Worm (Caenorhabditis elegans): ENCODE data around the gene Y73F8A.10.

The Y73F8A.10 gene

DNA sequence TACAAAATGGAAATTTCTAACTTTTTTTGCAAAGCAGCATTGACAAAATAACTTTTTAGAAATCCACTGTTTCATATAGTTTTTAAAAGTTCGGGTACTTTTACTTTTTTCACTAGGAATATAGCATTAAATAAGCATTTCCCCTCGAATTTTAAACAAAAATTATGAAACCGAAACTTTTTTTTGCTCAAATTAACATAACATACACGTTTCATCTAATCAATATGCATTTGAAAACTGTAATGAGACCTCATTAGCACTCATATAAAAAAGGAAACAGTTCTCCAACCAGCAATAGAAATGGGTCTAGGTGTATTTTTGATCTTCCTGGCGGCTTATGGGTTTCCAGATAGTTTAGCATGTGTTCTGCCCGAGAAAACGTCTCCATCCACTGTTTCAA lies at the start of gene Y73F8A.10:
Gene Y73F8A.10, plus strand, starts transcription at position 301 of the 400 bp plus-strand sequence.
- TF ChIP-seq F13C5.2 (tag; optimal IDR thresholded peaks at IDR 0.05), result no peak
- no peak for TF ChIP-seq pes-1 (GFP tag; IDR thresholded peaks at IDR 0.05)
- TF ChIP-seq ama-1 (optimal IDR thresholded peaks at IDR 0.05), result no peak
- TF ChIP-seq ceh-36 (tag; optimal IDR thresholded peaks at IDR 0.05), result no peak
- no peak for TF ChIP-seq flt-1 (GFP tag; IDR thresholded peaks at IDR 0.05)
- no peak for TF ChIP-seq hmg-4 (GFP tag; optimal IDR thresholded peaks at IDR 0.05)
- TF ChIP-seq tbx-11 (GFP tag; IDR thresholded peaks at IDR 0.05), result no peak
- TF ChIP-seq ceh-13 (GFP tag; optimal IDR thresholded peaks at IDR 0.05), result no peak
- TF ChIP-seq hnd-1 (tag; optimal IDR thresholded peaks at IDR 0.05), result no peak
- TF ChIP-seq B0310.2 (tag; optimal IDR thresholded peaks at IDR 0.05), result no peak
- no peak for TF ChIP-seq tbx-37 (GFP tag; conservative IDR thresholded peaks at IDR 0.05)

DNA sequence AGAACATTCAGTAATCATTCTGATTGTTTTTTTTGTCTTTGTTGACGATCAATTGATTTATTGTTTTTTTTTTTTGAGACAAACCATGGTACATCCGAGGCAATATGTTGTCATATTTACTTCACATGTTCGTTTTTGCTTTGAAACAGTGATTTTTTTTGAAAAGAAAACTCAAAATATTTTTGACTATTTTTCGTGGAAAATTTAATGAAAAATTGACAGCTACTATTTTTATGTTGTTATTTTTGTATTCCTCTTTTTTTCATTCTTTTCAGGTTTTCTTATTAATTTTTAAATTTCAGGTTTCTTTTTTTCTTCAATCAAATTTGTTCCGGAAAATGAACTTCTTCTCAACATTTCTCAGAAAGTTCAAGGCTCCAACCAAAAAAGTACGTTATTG lies 48.5 kb upstream of the Y73F8A.10 start, which contains the start of gene Y73F8A.36:
Gene Y73F8A.36, plus strand, starts transcription at position 301 of the 400 bp plus-strand sequence.
- TF ChIP-seq scrt-1 (GFP tag; IDR thresholded peaks at IDR 0.05) (no peak), ama-1 (optimal IDR thresholded peaks at IDR 0.05) (no peak)

DNA sequence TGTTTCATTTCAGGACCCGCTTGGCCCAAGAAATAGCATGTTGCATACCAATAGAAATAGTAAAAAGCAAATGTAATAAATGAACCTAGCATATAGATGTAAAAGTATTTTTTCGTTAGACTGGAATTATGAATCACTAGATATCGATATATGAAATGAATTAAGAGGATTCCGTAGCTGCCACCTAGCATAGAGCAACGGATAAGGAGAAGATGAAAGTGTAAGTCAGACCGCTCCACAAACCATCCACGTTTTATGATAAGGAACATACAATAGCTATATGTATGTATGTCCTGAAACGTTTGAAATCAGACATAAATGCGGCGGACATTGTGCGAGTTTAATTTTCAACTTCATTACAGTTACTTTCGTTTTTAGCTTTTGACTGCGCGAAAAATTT lies 43.1 kb upstream of the Y73F8A.10 start:
- TF ChIP-seq F13C5.2 (tag; optimal IDR thresholded peaks at IDR 0.05) (no peak), tbx-11 (GFP tag; IDR thresholded peaks at IDR 0.05) (no peak), hnd-1 (tag; optimal IDR thresholded peaks at IDR 0.05) (no peak), hmg-4 (GFP tag; optimal IDR thresholded peaks at IDR 0.05) (no peak), flt-1 (GFP tag; IDR thresholded peaks at IDR 0.05) (no peak), pes-1 (GFP tag; IDR thresholded peaks at IDR 0.05) (no peak), B0310.2 (tag; optimal IDR thresholded peaks at IDR 0.05) (no peak), scrt-1 (GFP tag; IDR thresholded peaks at IDR 0.05) (no peak), tra-4 (tag; optimal IDR thresholded peaks at IDR 0.05) (no peak)

DNA sequence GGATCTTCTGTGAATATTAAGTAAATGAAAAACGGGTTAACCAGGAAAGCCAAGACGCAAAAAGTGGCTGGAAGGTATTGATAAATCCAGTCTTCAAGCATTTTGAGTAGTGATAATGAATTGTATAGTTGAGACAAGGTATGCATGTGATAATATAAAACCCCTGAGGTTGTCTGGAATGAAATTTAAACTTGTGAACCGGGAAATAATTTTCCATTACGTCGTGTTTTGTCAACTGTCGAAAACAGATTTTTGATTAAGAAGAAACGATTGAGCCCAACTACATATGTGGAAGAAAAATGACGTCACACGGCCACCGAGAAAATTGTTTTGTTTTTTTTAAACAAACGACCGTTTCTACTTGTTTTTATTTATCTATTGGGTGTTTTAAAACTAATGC lies 42.0 kb upstream of the Y73F8A.10 start, which contains the start of gene srj-42:
Gene srj-42, minus strand, starts transcription at position 101 of the 400 bp plus-strand sequence.
- TF ChIP-seq hnd-1 (tag; optimal IDR thresholded peaks at IDR 0.05) (no peak), ceh-36 (tag; optimal IDR thresholded peaks at IDR 0.05) (no peak)

DNA sequence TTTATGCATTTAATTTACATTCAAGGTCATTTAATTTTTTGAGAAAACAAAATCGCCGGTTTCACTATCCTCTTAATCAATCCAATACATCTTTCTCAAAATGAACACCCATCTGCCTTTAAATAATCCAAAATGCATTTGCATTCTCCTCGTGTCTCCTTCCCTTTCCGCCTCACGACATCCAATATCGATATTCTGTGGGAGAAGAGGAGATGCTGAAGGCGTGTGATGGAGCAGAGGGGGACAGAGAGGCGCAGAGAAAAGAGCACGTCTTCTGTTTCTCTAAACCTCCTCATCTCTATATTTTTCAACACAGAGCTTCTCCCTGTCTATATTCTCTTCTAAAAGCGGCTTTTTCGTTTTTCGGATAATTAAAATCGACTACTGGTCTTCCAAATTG lies 34.6 kb upstream of the Y73F8A.10 start, which contains the start of gene Y73F8A.5:
Gene Y73F8A.5, plus strand, starts transcription at position 321 of the 400 bp plus-strand sequence.
- no peak for TF ChIP-seq aly-1 (tag; optimal IDR thresholded peaks at IDR 0.05)
- TF ChIP-seq ceh-36 (tag; optimal IDR thresholded peaks at IDR 0.05), result no peak
- TF ChIP-seq ceh-13 (GFP tag; optimal IDR thresholded peaks at IDR 0.05), result no peak

DNA sequence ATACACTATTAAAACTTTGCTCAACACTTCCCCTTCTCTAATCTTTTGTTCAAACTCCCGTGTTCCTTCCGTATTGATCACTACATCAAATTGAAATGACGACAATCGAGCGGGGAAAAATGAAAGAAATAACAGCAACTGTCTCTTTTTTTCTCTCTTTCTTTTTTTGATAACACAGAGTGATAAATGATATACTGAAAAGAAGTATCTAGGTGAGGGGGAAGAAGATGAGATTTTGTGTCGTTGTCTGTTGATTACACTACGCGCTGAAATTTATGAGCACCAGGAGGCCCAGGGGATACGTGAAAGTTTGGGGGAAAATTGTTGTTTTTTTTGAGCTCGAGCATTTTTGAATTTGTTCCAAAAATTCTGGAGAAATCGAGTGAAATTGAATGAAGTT lies 20.1 kb upstream of the Y73F8A.10 start:
- TF ChIP-seq hmg-4 (GFP tag; optimal IDR thresholded peaks at IDR 0.05) (no peak), pes-1 (GFP tag; IDR thresholded peaks at IDR 0.05) (no peak), scrt-1 (GFP tag; IDR thresholded peaks at IDR 0.05) (no peak), tbx-11 (GFP tag; IDR thresholded peaks at IDR 0.05) (no peak), F13C5.2 (tag; optimal IDR thresholded peaks at IDR 0.05) (no peak), ceh-13 (GFP tag; optimal IDR thresholded peaks at IDR 0.05) (no peak), hmbx-1 (tag; optimal IDR thresholded peaks at IDR 0.05) (no peak), ama-1 (optimal IDR thresholded peaks at IDR 0.05) (no peak), aly-1 (tag; optimal IDR thresholded peaks at IDR 0.05) (no peak), ceh-36 (tag; optimal IDR thresholded peaks at IDR 0.05) (no peak), ets-7 (tag; optimal IDR thresholded peaks at IDR 0.05) (no peak), tra-4 (tag; optimal IDR thresholded peaks at IDR 0.05) (no peak), hnd-1 (tag; optimal IDR thresholded peaks at IDR 0.05) (no peak), flt-1 (GFP tag; IDR thresholded peaks at IDR 0.05) (no peak), tbx-37 (GFP tag; conservative IDR thresholded peaks at IDR 0.05) (no peak), sea-1 (GFP tag; conservative IDR thresholded peaks at IDR 0.05) (no peak), B0310.2 (tag; optimal IDR thresholded peaks at IDR 0.05) (no peak)

DNA sequence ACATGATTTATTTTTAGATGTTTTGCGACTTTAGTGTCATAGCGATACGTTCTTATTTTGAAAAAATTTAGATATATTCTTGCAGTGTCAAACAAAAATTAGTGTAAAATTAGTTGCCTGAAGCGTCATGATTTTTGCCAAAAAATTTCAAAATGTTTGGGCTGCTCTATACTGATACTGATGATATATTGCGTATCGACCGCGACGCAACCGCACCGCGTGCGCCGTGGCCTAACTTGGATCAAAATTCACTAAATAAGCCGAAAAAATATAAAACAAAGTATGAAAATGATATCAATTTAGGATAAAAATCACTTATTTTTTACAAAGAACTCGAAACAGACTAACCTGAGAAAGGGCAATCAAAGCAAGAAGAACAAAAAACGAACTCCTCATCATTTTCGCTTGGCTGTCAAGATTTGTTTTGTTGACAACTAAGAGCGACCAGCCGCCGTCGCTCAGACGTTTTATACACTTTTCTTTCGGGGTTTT lies 18.7 kb upstream of the Y73F8A.10 start, which contains the start of gene ccg-1:
Gene ccg-1, minus strand, starts transcription at position 442 of the 492 bp plus-strand sequence.
- no peak for TF ChIP-seq B0310.2 (tag; optimal IDR thresholded peaks at IDR 0.05)
- no peak for TF ChIP-seq ama-1 (optimal IDR thresholded peaks at IDR 0.05)
- TF ChIP-seq tbx-37 (GFP tag; conservative IDR thresholded peaks at IDR 0.05), result no peak
- TF ChIP-seq ceh-36 (tag; optimal IDR thresholded peaks at IDR 0.05), result no peak
- no peak for TF ChIP-seq flt-1 (GFP tag; IDR thresholded peaks at IDR 0.05)
- no peak for TF ChIP-seq tbx-11 (GFP tag; IDR thresholded peaks at IDR 0.05)
- no peak for TF ChIP-seq ets-7 (tag; optimal IDR thresholded peaks at IDR 0.05)
- TF ChIP-seq sea-1 (GFP tag; conservative IDR thresholded peaks at IDR 0.05), result no peak
- no peak for TF ChIP-seq ceh-13 (GFP tag; optimal IDR thresholded peaks at IDR 0.05)
- no peak for TF ChIP-seq hmg-4 (GFP tag; optimal IDR thresholded peaks at IDR 0.05)
- TF ChIP-seq hmbx-1 (tag; optimal IDR thresholded peaks at IDR 0.05), result no peak
- TF ChIP-seq pes-1 (GFP tag; IDR thresholded peaks at IDR 0.05), result no peak
- no peak for TF ChIP-seq hnd-1 (tag; optimal IDR thresholded peaks at IDR 0.05)
- no peak for TF ChIP-seq F13C5.2 (tag; optimal IDR thresholded peaks at IDR 0.05)
- TF ChIP-seq scrt-1 (GFP tag; IDR thresholded peaks at IDR 0.05), result no peak
- TF ChIP-seq aly-1 (tag; optimal IDR thresholded peaks at IDR 0.05), result no peak
- TF ChIP-seq tra-4 (tag; optimal IDR thresholded peaks at IDR 0.05), result no peak

DNA sequence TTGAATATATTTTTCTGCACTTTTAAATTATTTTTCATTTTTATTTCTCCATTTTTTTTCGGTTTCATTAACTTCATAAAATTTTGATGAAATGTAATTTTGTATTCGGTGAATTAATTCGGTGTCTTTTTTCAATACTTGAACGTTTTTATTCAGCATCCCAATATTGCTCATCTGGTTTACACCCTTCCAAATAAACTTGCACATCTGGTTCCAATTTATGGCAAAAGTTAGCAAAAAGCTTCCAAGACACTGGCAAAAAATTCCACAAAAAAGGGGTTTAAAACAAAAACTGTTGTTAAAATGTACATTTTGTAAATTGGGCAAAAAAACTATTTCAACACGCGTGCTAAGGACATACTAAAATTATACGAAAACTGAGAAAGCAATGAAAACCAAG lies 13.9 kb upstream of the Y73F8A.10 start:
- no peak for TF ChIP-seq tra-4 (tag; optimal IDR thresholded peaks at IDR 0.05)
- TF ChIP-seq tbx-37 (GFP tag; conservative IDR thresholded peaks at IDR 0.05), result no peak
- TF ChIP-seq ets-7 (tag; optimal IDR thresholded peaks at IDR 0.05), result no peak
- no peak for TF ChIP-seq hmbx-1 (tag; optimal IDR thresholded peaks at IDR 0.05)
- TF ChIP-seq F13C5.2 (tag; optimal IDR thresholded peaks at IDR 0.05), result no peak
- no peak for TF ChIP-seq scrt-1 (GFP tag; IDR thresholded peaks at IDR 0.05)
- TF ChIP-seq sea-1 (GFP tag; conservative IDR thresholded peaks at IDR 0.05), result no peak
- TF ChIP-seq ceh-36 (tag; optimal IDR thresholded peaks at IDR 0.05), result no peak
- no peak for TF ChIP-seq flt-1 (GFP tag; IDR thresholded peaks at IDR 0.05)
- TF ChIP-seq ama-1 (optimal IDR thresholded peaks at IDR 0.05), result no peak
- no peak for TF ChIP-seq ceh-13 (GFP tag; optimal IDR thresholded peaks at IDR 0.05)

Data from whole organism, early embryonic.